Worm (Caenorhabditis elegans) whole organism, L1 larva: Measurements from ENCODE around the gene nspg-12.

Experiments
- C16A3.4 ChIP-seq: fragments of 150-350 bp; optimal IDR thresholded peaks from 2 replicates; lab custom pipeline; 2014; ENCODE audit warnings: missing biosample characterization, missing genetic modification characterization
- C34B4.2 ChIP-seq: sonication (generic microtip); optimal IDR thresholded peaks from 2 replicates; lab custom pipeline; 2017; ENCODE audit warnings: mild to moderate bottlenecking, missing genetic modification characterization, missing compliant biosample characterization
- ama-1 ChIP-seq: fragments of 150-350 bp; optimal IDR thresholded peaks from 2 replicates; lab custom pipeline; 2014
- blmp-1 ChIP-seq: fragments of 150-350 bp; optimal IDR thresholded peaks from 2 replicates; lab custom pipeline; 2014; ENCODE audit warnings: missing biosample characterization, missing genetic modification characterization
- ceh-82 ChIP-seq, 3 experiments: fragments of 150-350 bp in 1 of 3; sonication (generic microtip) in 2 of 3; optimal IDR thresholded peaks; 2 replicates each; lab custom pipeline; 2014 to 2017; ENCODE audit warnings: missing biosample characterization in 3 of 3, missing genetic modification characterization in 3 of 3
- ceh-88 ChIP-seq: fragments of 200-800 bp; sonication (Bioruptor generic); IDR thresholded peaks from 2 replicates; pipeline ENCODE4 v1.3.6; 2022; ENCODE audit warnings: missing genetic modification characterization, missing compliant biosample characterization
- dpl-1 ChIP-seq, 3 experiments: fragments of 150-350 bp in 2 of 3; sonication (generic microtip) in 1 of 3; optimal IDR thresholded peaks; 2 replicates each; lab custom pipeline; 2014 to 2017; ENCODE audit warnings: missing biosample characterization in 3 of 3, missing genetic modification characterization in 3 of 3, missing genetic modification reagents in 3 of 3
- dsc-1 ChIP-seq: sonication (generic microtip); optimal IDR thresholded peaks from 2 replicates; lab custom pipeline; 2016; ENCODE audit warnings: mild to moderate bottlenecking, missing genetic modification characterization, missing compliant biosample characterization
- efl-3 ChIP-seq: fragments of 200-800 bp; sonication (Bioruptor generic); optimal IDR thresholded peaks from 2 replicates; lab custom pipeline; 2018; ENCODE audit warnings: mild to moderate bottlenecking, missing genetic modification characterization, missing compliant biosample characterization
- elt-2 ChIP-seq: sonication (generic microtip); optimal IDR thresholded peaks from 2 replicates; lab custom pipeline; 2016; ENCODE audit warnings: missing genetic modification characterization, mild to moderate bottlenecking, inconsistent platforms, missing compliant biosample characterization, missing genetic modification reagents
- fkh-10 ChIP-seq: sonication (generic microtip); optimal IDR thresholded peaks from 2 replicates; lab custom pipeline; 2017; ENCODE audit warnings: missing biosample characterization, missing genetic modification reagents, missing genetic modification characterization
- fkh-4 ChIP-seq: sonication (generic microtip); optimal IDR thresholded peaks from 2 replicates; lab custom pipeline; 2016; ENCODE audit warnings: missing compliant biosample characterization, missing genetic modification characterization, borderline replicate concordance
- fkh-8 ChIP-seq: sonication (generic microtip); optimal IDR thresholded peaks from 2 replicates; lab custom pipeline; 2016; ENCODE audit warnings: mild to moderate bottlenecking, missing genetic modification characterization, missing compliant biosample characterization
- fos-1 ChIP-seq: fragments of 150-350 bp; optimal IDR thresholded peaks from 2 replicates; lab custom pipeline; 2014; ENCODE audit warnings: missing biosample characterization, missing genetic modification characterization
- grh-1 ChIP-seq: fragments of 200-800 bp; sonication (Bioruptor generic); IDR thresholded peaks from 2 replicates; pipeline ENCODE4 v1.3.6; 2022; ENCODE audit warnings: missing genetic modification reagents, missing genetic modification characterization, missing compliant biosample characterization
- hpl-2 ChIP-seq: fragments of 150-350 bp; optimal IDR thresholded peaks from 2 replicates; lab custom pipeline; 2014; ENCODE audit warnings: missing biosample characterization, missing genetic modification reagents, missing genetic modification characterization
- irx-1 ChIP-seq: sonication (generic microtip); optimal IDR thresholded peaks from 2 replicates; lab custom pipeline; 2016; ENCODE audit warnings: missing genetic modification characterization, missing compliant biosample characterization
- jun-1 ChIP-seq: fragments of 150-350 bp; optimal IDR thresholded peaks from 2 replicates; lab custom pipeline; 2014; ENCODE audit warnings: missing biosample characterization, missing genetic modification reagents, missing genetic modification characterization
- lin-13 ChIP-seq: fragments of 150-350 bp; optimal IDR thresholded peaks from 2 replicates; lab custom pipeline; 2014; ENCODE audit warnings: missing biosample characterization, missing genetic modification reagents, missing genetic modification characterization
- lin-14 ChIP-seq: fragments of 200-800 bp; sonication (Bioruptor generic); optimal IDR thresholded peaks from 2 replicates; lab custom pipeline; 2018; ENCODE audit warnings: mild to moderate bottlenecking, missing genetic modification characterization, moderate library complexity, missing compliant biosample characterization
- lin-35 ChIP-seq, 2 experiments: fragments of 150-350 bp; optimal IDR thresholded peaks; 2 replicates each; lab custom pipeline; 2014; ENCODE audit warnings: missing biosample characterization in 2 of 2, missing genetic modification characterization in 2 of 2, missing genetic modification reagents in 2 of 2
- nhr-237 ChIP-seq: fragments of 150-350 bp; optimal IDR thresholded peaks from 2 replicates; lab custom pipeline; 2014; ENCODE audit warnings: missing biosample characterization, missing genetic modification characterization
- nhr-47 ChIP-seq: sonication (generic microtip); optimal IDR thresholded peaks from 2 replicates; lab custom pipeline; 2016; ENCODE audit warnings: mild to moderate bottlenecking, missing genetic modification characterization, moderate library complexity, missing compliant biosample characterization
- nhr-84 ChIP-seq: sonication (generic microtip); optimal IDR thresholded peaks from 2 replicates; lab custom pipeline; 2017; ENCODE audit warnings: missing biosample characterization, missing genetic modification characterization
- nhr-90 ChIP-seq: sonication (generic microtip); optimal IDR thresholded peaks from 2 replicates; lab custom pipeline; 2016; ENCODE audit warnings: mild to moderate bottlenecking, missing genetic modification characterization, missing compliant biosample characterization; ENCODE audit not compliant: poor library complexity
- snpc-4 ChIP-seq: fragments of 150-350 bp; optimal IDR thresholded peaks from 2 replicates; lab custom pipeline; 2014; ENCODE audit warnings: missing biosample characterization, missing genetic modification characterization
- tlp-1 ChIP-seq: fragments of 150-350 bp; optimal IDR thresholded peaks from 2 replicates; lab custom pipeline; 2014; ENCODE audit warnings: missing biosample characterization, missing genetic modification characterization
- unc-62 ChIP-seq: fragments of 150-350 bp; optimal IDR thresholded peaks from 2 replicates; lab custom pipeline; 2014; ENCODE audit warnings: missing biosample characterization, missing genetic modification reagents, missing genetic modification characterization
- unc-98 ChIP-seq: fragments of 200-800 bp; sonication (Bioruptor generic); IDR thresholded peaks from 2 replicates; pipeline ENCODE4 v1.3.6; 2022; ENCODE audit warnings: missing genetic modification characterization, missing compliant biosample characterization

nspg-12 gene

DNA sequence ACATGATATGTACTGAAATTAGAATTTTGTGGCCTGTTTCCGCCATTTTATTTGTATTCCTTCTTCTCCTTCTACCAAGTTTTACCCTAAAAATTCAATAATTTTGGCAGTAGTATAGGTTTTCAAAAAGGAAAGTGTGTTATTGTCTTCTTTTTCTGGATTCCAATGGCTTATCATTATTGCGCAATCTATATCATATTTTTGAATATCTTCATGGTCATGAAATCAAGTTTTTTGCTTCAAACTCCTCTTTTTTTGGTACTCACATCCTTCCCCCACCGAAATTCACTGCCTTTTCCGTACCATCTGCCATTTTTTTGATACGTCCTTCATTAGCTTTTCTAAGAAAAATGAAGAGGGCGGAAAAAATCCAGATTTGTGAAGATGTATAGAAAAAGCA lies 8.3 kb upstream of the nspg-12 start:
- TF ChIP-seq lin-14 (GFP tag; lab: Kevin White, UChicago) (no peak), dsc-1 (no peak), unc-62 (no peak), nhr-90 (tag; lab: Kevin White, UChicago) (no peak), irx-1 (tag; lab: Kevin White, UChicago) (no peak), ama-1 (lab: Kevin White, UChicago) (no peak), fos-1 (tag; lab: Kevin White, UChicago) (no peak)
- TF ChIP-seq, all 84 proteins: peak for 0

DNA sequence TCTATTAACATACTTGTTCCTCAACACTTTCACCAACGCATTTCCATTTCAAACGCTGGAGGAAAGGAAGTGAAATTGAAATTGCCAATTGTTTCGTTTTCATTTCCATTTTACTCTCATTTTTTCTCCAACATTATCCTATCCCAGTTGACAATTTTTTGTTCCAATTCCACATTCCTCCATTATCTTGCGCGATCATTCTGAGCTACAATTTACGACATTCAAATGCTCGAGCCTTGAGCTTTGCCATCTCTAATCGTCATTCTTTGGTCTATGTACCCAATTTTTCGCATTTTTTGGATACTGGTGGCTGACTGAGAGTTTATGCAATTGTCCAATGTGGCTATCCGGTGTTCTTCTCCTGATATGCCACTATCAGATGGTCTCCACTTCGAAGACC lies 7.5 kb upstream of the nspg-12 start, which contains the start of gene Y34B4A.10:
TSS of gene Y34B4A.10 (plus strand) at position 301 of the 400 bp plus-strand sequence.
- TF ChIP-seq nhr-237 (no peak), blmp-1 (peak; percentile 29)

DNA sequence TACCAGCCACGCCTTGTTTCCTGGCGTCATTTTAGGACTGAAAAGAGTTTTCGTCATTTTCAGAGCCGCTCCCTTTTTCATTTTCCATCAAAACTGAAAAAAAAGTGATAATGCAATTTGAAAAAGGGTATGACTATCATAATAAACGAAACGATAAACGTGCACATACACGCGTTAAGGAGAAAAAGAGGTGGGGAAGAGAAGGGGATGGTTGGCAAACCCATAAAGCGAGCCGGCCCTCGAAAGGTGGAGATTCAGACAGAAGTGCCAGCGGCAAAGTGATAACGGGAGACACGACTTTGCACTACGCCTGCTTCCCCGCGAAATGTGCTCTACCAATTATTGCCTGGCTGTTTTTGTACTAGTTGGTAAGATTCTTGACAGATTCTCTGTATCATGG lies 4.3 kb upstream of the nspg-12 start, which contains the start of gene nspg-14:
TSS of gene nspg-14 (plus strand) at position 250 of the 400 bp plus-strand sequence.
- TF ChIP-seq jun-1 (tag; lab: Kevin White, UChicago) (no peak), lin-14 (GFP tag; lab: Kevin White, UChicago) (peak; percentile 10), fkh-8 (tag; lab: Kevin White, UChicago) (no peak), elt-2 (tag; lab: Kevin White, UChicago) (peak; percentile 61)

DNA sequence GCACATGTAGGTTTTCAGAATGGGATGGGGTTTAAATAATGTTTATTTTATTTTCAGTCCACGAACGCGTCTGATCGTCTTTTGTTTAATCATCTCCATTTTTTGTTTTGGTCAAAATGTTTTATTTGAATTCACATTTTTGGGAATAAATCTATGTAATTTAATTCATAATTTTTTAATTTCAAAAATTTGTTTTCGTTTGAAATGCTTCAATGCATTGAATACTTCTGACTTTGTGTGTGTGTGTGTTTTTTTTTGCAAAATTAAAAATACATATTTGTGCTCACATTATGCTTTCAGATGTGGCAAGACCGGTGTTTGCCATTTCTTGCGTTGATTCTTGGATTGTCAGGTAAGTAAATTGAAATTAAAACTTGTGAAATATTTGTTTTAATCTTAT lies 2.2 kb upstream of the nspg-12 start, which contains the start of gene nspg-13:
TSS of gene nspg-13 (plus strand) at position 301 of the 400 bp plus-strand sequence.
- TF ChIP-seq hpl-2 (GFP tag; lab: Kevin White, UChicago) (no peak), ceh-88 (no peak), tlp-1 (tag; lab: Kevin White, UChicago) (no peak)

DNA sequence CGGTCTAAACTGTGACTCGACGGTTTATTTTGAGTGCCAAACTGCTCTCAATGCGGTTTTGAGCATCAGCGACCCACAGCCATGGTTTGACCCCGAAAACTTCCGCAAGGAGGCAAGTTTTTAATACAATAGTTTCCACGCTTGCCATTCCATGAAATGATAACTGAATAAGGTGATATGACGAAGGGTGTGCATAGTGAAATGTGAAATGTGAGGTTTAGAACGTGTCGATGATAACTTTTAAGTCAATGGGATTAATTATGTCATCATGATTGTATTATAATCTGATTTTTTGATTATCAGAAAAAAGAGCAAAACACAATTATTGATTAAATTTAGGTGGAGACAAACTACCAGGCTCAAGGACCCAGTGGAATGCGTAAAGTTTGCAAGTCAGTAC lies 1.8 kb upstream of the nspg-12 start:
- TF ChIP-seq elt-2 (tag; lab: Kevin White, UChicago) (peak; percentile 64), unc-62 (no peak)
- TF ChIP-seq, all 84 proteins: peak for 1

DNA sequence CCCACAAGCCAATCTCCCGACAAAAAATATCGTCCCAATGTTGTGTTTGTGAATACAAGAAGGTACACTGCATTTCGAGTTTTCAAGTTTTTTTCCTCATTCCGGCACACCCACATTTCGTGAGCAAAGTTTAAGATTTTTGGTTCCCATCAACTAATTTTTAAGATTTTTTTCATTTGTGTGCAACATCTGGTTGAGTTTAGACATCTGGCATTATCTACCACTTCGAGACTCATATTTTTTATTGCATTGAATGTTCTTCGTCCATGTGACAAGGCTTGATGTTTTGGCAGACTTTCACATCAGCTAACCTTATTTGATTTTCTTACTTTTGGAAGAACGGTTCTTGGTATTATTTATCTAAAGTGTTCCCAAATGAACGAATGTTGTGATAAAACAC lies 3.3 kb downstream of the nspg-12 start:
- TF ChIP-seq nhr-84 (tag; lab: Kevin White, UChicago) (no peak), fkh-4 (peak; percentile 86), dsc-1 (peak; percentile 97)

DNA sequence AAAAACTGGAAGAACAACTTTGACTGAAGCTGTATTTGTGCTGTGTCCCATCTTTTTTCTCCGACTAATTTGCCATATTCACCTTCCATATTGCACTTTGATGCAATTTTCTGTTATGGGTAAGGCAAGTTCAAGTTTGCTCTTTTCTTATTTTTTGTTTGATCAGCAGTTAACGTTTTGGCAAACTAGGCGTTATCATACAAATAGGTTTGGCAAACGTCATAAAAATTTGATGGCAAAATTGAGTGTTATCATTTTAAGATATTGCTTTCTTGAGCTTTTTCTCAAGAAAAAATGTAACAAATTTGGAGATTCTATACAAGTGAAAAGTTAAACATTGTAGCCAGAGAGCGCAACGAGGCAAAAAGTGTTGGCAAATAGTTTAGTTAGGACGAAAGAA lies 4.9 kb downstream of the nspg-12 start:
- TF ChIP-seq lin-13 (no peak), hpl-2 (GFP tag; lab: Kevin White, UChicago) (no peak), ceh-82 (tag; optimal IDR thresholded peaks at IDR 0.05; lab: Kevin White, UChicago) (no peak), elt-2 (tag; lab: Kevin White, UChicago) (peak; percentile 31), ceh-88 (no peak), efl-3 (GFP tag; lab: Kevin White, UChicago) (no peak), tlp-1 (tag; lab: Kevin White, UChicago) (peak; percentile 6)

DNA sequence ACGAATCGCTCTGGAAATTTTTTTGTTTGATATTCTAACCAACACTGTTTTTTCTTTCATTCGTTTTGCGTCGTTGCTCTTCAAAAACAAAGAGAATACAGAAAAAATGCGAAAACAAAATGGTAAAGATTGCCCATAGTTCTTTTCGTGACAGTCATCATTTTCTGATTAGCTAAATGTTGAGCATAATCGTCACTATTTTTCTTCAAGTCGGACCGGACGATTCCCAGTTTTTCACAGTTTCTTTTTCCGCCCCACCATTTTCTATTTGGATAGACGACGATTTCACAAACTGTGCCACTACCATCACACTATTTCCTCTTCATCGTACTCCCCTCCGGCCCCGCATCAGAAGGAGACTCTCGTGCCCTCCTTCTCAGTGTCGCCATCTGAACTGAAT lies 6.5 kb downstream of the nspg-12 start:
- TF ChIP-seq dsc-1 = peak; percentile 9
- no peak for TF ChIP-seq lin-35 (GFP tag; optimal IDR thresholded peaks at IDR 0.05; lab: Kevin White, UChicago)

DNA sequence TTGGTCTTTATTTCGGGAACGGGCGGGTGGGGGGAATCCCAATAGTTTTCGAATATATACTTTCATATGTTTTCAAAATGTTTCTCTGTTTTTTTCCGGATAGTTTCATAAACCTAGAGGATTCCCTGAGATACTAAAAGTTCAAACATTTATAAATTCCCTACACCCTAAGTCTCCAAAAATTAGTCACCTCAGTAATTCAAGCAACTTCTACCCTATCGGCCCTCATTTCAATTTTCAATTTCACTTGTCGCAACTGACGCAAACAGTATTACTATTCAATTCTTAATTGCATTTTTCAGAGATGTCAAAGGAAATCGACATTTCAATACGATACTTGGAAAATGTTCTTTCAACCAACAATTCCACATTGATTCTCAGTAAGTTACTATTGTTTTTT lies 6.9 kb downstream of the nspg-12 start, which contains the start of gene Y34B4A.4:
TSS of gene Y34B4A.4 (plus strand) at position 301 of the 400 bp plus-strand sequence.
- no peak for TF ChIP-seq C34B4.2
- TF ChIP-seq nhr-90 (tag; lab: Kevin White, UChicago) = no peak
- no peak for TF ChIP-seq nhr-47
- TF ChIP-seq dpl-1 (GFP tag; optimal IDR thresholded peaks at IDR 0.05; lab: Kevin White, UChicago) = no peak
- no peak for TF ChIP-seq unc-98 (GFP tag; lab: Robert Waterston, UW)
- TF ChIP-seq lin-35 (GFP tag; optimal IDR thresholded peaks at IDR 0.05; lab: Kevin White, UChicago) = no peak
- no peak for TF ChIP-seq grh-1 (GFP tag; lab: Robert Waterston, UW)
- TF ChIP-seq C16A3.4 = no peak
- no peak for TF ChIP-seq fos-1 (tag; lab: Kevin White, UChicago)
- TF ChIP-seq snpc-4 (tag; lab: Kevin White, UChicago) = no peak
- no peak for TF ChIP-seq fkh-10 (GFP tag; lab: Kevin White, UChicago)
